Worm (Caenorhabditis elegans) whole organism, midembryonic: ENCODE measurements around the gene T16A9.3.

Experiments used
- T22C8.4 ChIP-seq: fragments of 200-800 bp; sonication (Bioruptor generic); IDR thresholded peaks from 2 replicates; pipeline ENCODE4 v1.3.6; 2022; ENCODE audit warnings: missing genetic modification characterization, missing compliant biosample characterization
- cog-1 ChIP-seq: sonication (generic microtip); optimal IDR thresholded peaks from 2 replicates; lab custom pipeline; 2016; ENCODE audit warnings: missing genetic modification characterization, missing compliant biosample characterization
- flt-1 ChIP-seq: fragments of 200-800 bp; sonication (Bioruptor generic); IDR thresholded peaks from 2 replicates; pipeline ENCODE4 v1.3.6; 2022; ENCODE audit warnings: missing genetic modification characterization, missing compliant biosample characterization
- klf-2 ChIP-seq: fragments of 200-800 bp; sonication (Bioruptor generic); conservative IDR thresholded peaks from 2 replicates; pipeline ENCODE4 v1.3.6; 2022; ENCODE audit warnings: missing genetic modification reagents, missing genetic modification characterization, missing compliant biosample characterization
- med-1 ChIP-seq: sonication (generic microtip); optimal IDR thresholded peaks from 2 replicates; lab custom pipeline; 2017; ENCODE audit warnings: missing genetic modification characterization, mild to moderate bottlenecking, missing compliant biosample characterization, antibody characterized with exemption, missing genetic modification reagents; ENCODE audit not compliant: insufficient read depth
- ref-1 ChIP-seq: fragments of 200-800 bp; sonication (Bioruptor generic); conservative IDR thresholded peaks from 2 replicates; pipeline ENCODE4 v1.3.6; 2022; ENCODE audit warnings: missing genetic modification reagents, missing genetic modification characterization, missing compliant biosample characterization
- tab-1 ChIP-seq: fragments of 200-800 bp; sonication (Bioruptor generic); IDR thresholded peaks from 2 replicates; pipeline ENCODE4 v1.3.6; 2022; ENCODE audit warnings: missing genetic modification characterization, missing compliant biosample characterization
- ztf-23 ChIP-seq: fragments of 200-800 bp; sonication (Bioruptor generic); IDR thresholded peaks from 2 replicates; pipeline ENCODE4 v1.3.6; 2022; ENCODE audit warnings: missing genetic modification reagents, missing genetic modification characterization, missing compliant biosample characterization
- ztf-29 ChIP-seq: fragments of 200-800 bp; sonication (Bioruptor generic); IDR thresholded peaks from 2 replicates; pipeline ENCODE4 v1.3.6; 2022; ENCODE audit warnings: missing genetic modification reagents, missing genetic modification characterization, missing compliant biosample characterization

DNA sequence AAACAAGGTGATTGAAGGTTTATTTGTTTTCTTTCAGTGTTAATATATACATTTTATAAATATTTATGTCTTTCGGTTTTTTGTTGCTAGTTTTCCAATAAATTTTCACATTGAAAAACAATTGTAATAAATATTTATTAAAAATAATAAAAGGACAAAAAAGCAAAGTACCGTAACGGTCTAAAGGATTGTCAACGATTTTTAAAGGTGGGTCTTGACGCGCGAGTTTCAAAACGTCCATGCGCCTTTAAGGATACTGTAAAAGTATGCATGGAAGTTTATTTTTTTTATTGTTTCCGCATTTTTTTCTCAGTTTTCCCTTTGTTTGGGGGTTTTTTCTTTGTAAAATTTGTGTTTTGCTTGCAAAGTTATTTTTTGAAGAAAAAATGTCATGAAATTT is 12.4 kb upstream of the T16A9.3 start:
- TF ChIP-seq tab-1 (GFP tag; lab: Robert Waterston, UW) (no peak), ref-1 (GFP tag; lab: Robert Waterston, UW) (no peak), T22C8.4 (GFP tag; lab: Robert Waterston, UW) (no peak), klf-2 (GFP tag; lab: Robert Waterston, UW) (no peak), flt-1 (GFP tag; lab: Robert Waterston, UW) (no peak), cog-1 (tag; lab: Kevin White, UChicago) (no peak), ztf-23 (GFP tag; lab: Robert Waterston, UW) (no peak), med-1 (GFP tag; lab: Kevin White, UChicago) (no peak), ztf-29 (GFP tag; lab: Robert Waterston, UW) (no peak)
